Worm (Caenorhabditis elegans) whole organism, L4 larva: ENCODE results near the gene nhx-1.

Experiments
- F49E8.2 ChIP-seq: sonication (generic microtip); optimal IDR thresholded peaks from 2 replicates; lab custom pipeline; 2016; ENCODE audit warnings: missing compliant biosample characterization, mild to moderate bottlenecking, missing genetic modification characterization, borderline replicate concordance
- T20F7.1 ChIP-seq: fragments of 200-800 bp; sonication (Bioruptor generic); optimal IDR thresholded peaks from 2 replicates; lab custom pipeline; 2018; ENCODE audit warnings: mild to moderate bottlenecking, missing genetic modification characterization, missing compliant biosample characterization
- T26A8.4 ChIP-seq: fragments of 200-800 bp; sonication (Bioruptor generic); IDR thresholded peaks from 2 replicates; pipeline ENCODE4 v1.3.6; 2022; ENCODE audit warnings: missing genetic modification characterization, missing compliant biosample characterization
- Y105C5A.15 ChIP-seq: fragments of 200-800 bp; sonication (Bioruptor generic); IDR thresholded peaks from 2 replicates; pipeline ENCODE4 v1.3.6; 2022; ENCODE audit warnings: missing genetic modification characterization, missing compliant biosample characterization
- ZK546.5 ChIP-seq, 2 experiments: sonication (generic microtip); optimal IDR thresholded peaks; 2 replicates each; lab custom pipeline; 2017; ENCODE audit warnings: missing biosample characterization in 2 of 2, missing genetic modification characterization in 2 of 2
- aha-1 ChIP-seq: fragments of 150-350 bp; peaks from one replicate; lab custom pipeline; 2014; ENCODE audit warnings: missing biosample characterization, missing genetic modification characterization
- ama-1 ChIP-seq: fragments of 150-350 bp; optimal IDR thresholded peaks from 2 replicates; lab custom pipeline; 2014; ENCODE audit warnings: inconsistent platforms, mixed read lengths
- arid-1 ChIP-seq: fragments of 200-800 bp; sonication (Bioruptor generic); conservative IDR thresholded peaks from 2 replicates; pipeline ENCODE4 v1.3.6; 2022; ENCODE audit warnings: missing genetic modification reagents, missing genetic modification characterization, missing compliant biosample characterization
- ceh-20 ChIP-seq: fragments of 200-800 bp; sonication (Bioruptor generic); IDR thresholded peaks from 2 replicates; pipeline ENCODE4 v1.3.6; 2022; ENCODE audit warnings: missing genetic modification reagents, missing genetic modification characterization, missing compliant biosample characterization
- ceh-62 ChIP-seq: sonication (generic microtip); optimal IDR thresholded peaks from 2 replicates; lab custom pipeline; 2017; ENCODE audit warnings: missing biosample characterization, missing genetic modification characterization
- ceh-82 ChIP-seq: sonication (generic microtip); optimal IDR thresholded peaks from 2 replicates; lab custom pipeline; 2017; ENCODE audit warnings: missing biosample characterization, missing genetic modification characterization
- ctbp-1 ChIP-seq: fragments of 200-800 bp; sonication (Bioruptor generic); IDR thresholded peaks from 2 replicates; pipeline ENCODE4 v1.3.6; 2022; ENCODE audit warnings: missing genetic modification reagents, missing genetic modification characterization, missing compliant biosample characterization
- daf-12 ChIP-seq: fragments of 150-350 bp; optimal IDR thresholded peaks from 2 replicates; lab custom pipeline; 2014; ENCODE audit warnings: missing biosample characterization, missing genetic modification reagents, missing genetic modification characterization
- daf-16 ChIP-seq, 3 experiments: sonication (generic microtip); optimal IDR thresholded peaks; 2 replicates each; lab custom pipeline; 2016 to 2017; ENCODE audit warnings: missing genetic modification characterization in 3 of 3, missing genetic modification reagents in 3 of 3, mild to moderate bottlenecking in 2 of 3, missing compliant biosample characterization in 2 of 3, missing biosample characterization in 1 of 3, moderate library complexity in 1 of 3
- daf-19 ChIP-seq: fragments of 200-800 bp; sonication (Bioruptor generic); conservative IDR thresholded peaks from 2 replicates; pipeline ENCODE4 v1.3.6; 2022; ENCODE audit warnings: missing genetic modification characterization, missing compliant biosample characterization
- dmd-6 ChIP-seq: fragments of 200-800 bp; sonication (Bioruptor generic); IDR thresholded peaks from 2 replicates; pipeline ENCODE4 v1.3.6; 2022; ENCODE audit warnings: missing genetic modification reagents, missing genetic modification characterization, missing compliant biosample characterization
- dpl-1 ChIP-seq: fragments of 150-350 bp; optimal IDR thresholded peaks from 2 replicates; lab custom pipeline; 2014; ENCODE audit warnings: missing biosample characterization, missing genetic modification reagents, missing genetic modification characterization
- duxl-1 ChIP-seq: sonication (generic microtip); optimal IDR thresholded peaks from 2 replicates; lab custom pipeline; 2016; ENCODE audit warnings: mild to moderate bottlenecking, missing genetic modification characterization, moderate library complexity, missing compliant biosample characterization; ENCODE audit not compliant: poor library complexity
- egl-27 ChIP-seq: sonication (generic microtip); optimal IDR thresholded peaks from 3 replicates; lab custom pipeline; 2017; ENCODE audit warnings: missing biosample characterization, missing genetic modification reagents, missing genetic modification characterization
- fos-1 ChIP-seq: fragments of 150-350 bp; optimal IDR thresholded peaks from 2 replicates; lab custom pipeline; 2014; ENCODE audit warnings: missing biosample characterization, missing genetic modification characterization
- hif-1 ChIP-seq, 2 experiments: sonication (generic microtip); optimal IDR thresholded peaks; 2 replicates each; lab custom pipeline; 2016 to 2017; ENCODE audit warnings: missing compliant biosample characterization in 2 of 2, missing genetic modification characterization in 2 of 2, missing genetic modification reagents in 2 of 2, missing genotype in 2 of 2, mild to moderate bottlenecking in 1 of 2
- hmg-1.1 ChIP-seq: fragments of 200-800 bp; sonication (Bioruptor generic); IDR thresholded peaks from 2 replicates; pipeline ENCODE4 v1.3.6; 2022; ENCODE audit warnings: missing genetic modification reagents, missing genetic modification characterization, missing compliant biosample characterization
- jun-1 ChIP-seq: fragments of 150-350 bp; optimal IDR thresholded peaks from 2 replicates; lab custom pipeline; 2014; ENCODE audit warnings: missing biosample characterization, missing genetic modification reagents, missing genetic modification characterization
- lim-7 ChIP-seq: fragments of 200-800 bp; sonication (Bioruptor generic); IDR thresholded peaks from 2 replicates; pipeline ENCODE4 v1.3.6; 2022; ENCODE audit warnings: missing genetic modification characterization, missing compliant biosample characterization
- lin-15B ChIP-seq: fragments of 150-350 bp; sonication (generic microtip); optimal IDR thresholded peaks from 3 replicates; lab custom pipeline; 2014; ENCODE audit warnings: missing biosample characterization, missing genetic modification characterization
- lin-38 ChIP-seq: fragments of 200-800 bp; sonication (Bioruptor generic); IDR thresholded peaks from 2 replicates; pipeline ENCODE4 v1.3.6; 2022; ENCODE audit warnings: missing genetic modification reagents, missing genetic modification characterization, missing compliant biosample characterization
- lin-39 ChIP-seq: fragments of 150-350 bp; optimal IDR thresholded peaks from 2 replicates; lab custom pipeline; 2014; ENCODE audit warnings: missing biosample characterization, missing genetic modification reagents, missing genetic modification characterization
- madf-5 ChIP-seq, 2 experiments: fragments of 200-800 bp; sonication (Bioruptor generic); IDR thresholded peaks; 2 replicates each; pipeline ENCODE4 v1.3.6; 2022; ENCODE audit warnings: missing compliant biosample characterization in 2 of 2, missing genetic modification characterization in 2 of 2
- mep-1 ChIP-seq: fragments of 150-350 bp; sonication (generic microtip); optimal IDR thresholded peaks from 3 replicates; lab custom pipeline; 2014; ENCODE audit warnings: missing biosample characterization, missing genetic modification characterization
- mxl-2 ChIP-seq: fragments of 200-800 bp; sonication (Bioruptor generic); conservative IDR thresholded peaks from 2 replicates; pipeline ENCODE4 v1.3.6; 2022; ENCODE audit warnings: missing genetic modification reagents, missing genetic modification characterization, missing compliant biosample characterization
- mxl-3 ChIP-seq: fragments of 200-800 bp; sonication (Bioruptor generic); optimal IDR thresholded peaks from 2 replicates; lab custom pipeline; 2018; ENCODE audit warnings: mild to moderate bottlenecking, missing genetic modification characterization, missing compliant biosample characterization
- nhr-10 ChIP-seq: fragments of 150-350 bp; optimal IDR thresholded peaks from 2 replicates; lab custom pipeline; 2014; ENCODE audit warnings: missing biosample characterization, missing genetic modification characterization
- nhr-102 ChIP-seq: sonication (generic microtip); optimal IDR thresholded peaks from 2 replicates; lab custom pipeline; 2016; ENCODE audit warnings: mild to moderate bottlenecking, missing genetic modification characterization, moderate library complexity, missing compliant biosample characterization
- nhr-11 ChIP-seq: fragments of 150-350 bp; optimal IDR thresholded peaks from 2 replicates; lab custom pipeline; 2014; ENCODE audit warnings: missing biosample characterization, missing genetic modification characterization
- nhr-111 ChIP-seq: fragments of 200-800 bp; sonication (Bioruptor generic); optimal IDR thresholded peaks from 2 replicates; lab custom pipeline; 2018; ENCODE audit warnings: mild to moderate bottlenecking, missing genetic modification characterization, missing compliant biosample characterization
- nhr-6 ChIP-seq: fragments of 150-350 bp; optimal IDR thresholded peaks from 2 replicates; lab custom pipeline; 2014; ENCODE audit warnings: missing biosample characterization, missing genetic modification characterization
- nhr-76 ChIP-seq: fragments of 150-350 bp; optimal IDR thresholded peaks from 2 replicates; lab custom pipeline; 2014; ENCODE audit warnings: missing biosample characterization, missing genetic modification characterization
- nhr-77 ChIP-seq: fragments of 150-350 bp; optimal IDR thresholded peaks from 2 replicates; lab custom pipeline; 2014; ENCODE audit warnings: missing biosample characterization, missing genetic modification characterization
- pha-4 ChIP-seq, 2 experiments: fragments of 150-350 bp in 1 of 2; fragments of 200-800 bp in 1 of 2; sonication (Bioruptor generic) in 1 of 2; IDR thresholded peaks in 1 of 2; optimal IDR thresholded peaks in 1 of 2; 2 replicates each; pipeline versions ENCODE4 v1.3.6 to Lab custom; 2014 to 2022; ENCODE audit warnings: missing genetic modification characterization in 2 of 2, missing genetic modification reagents in 2 of 2, missing biosample characterization in 1 of 2, missing compliant biosample characterization in 1 of 2
- pqm-1 ChIP-seq: sonication (generic microtip); optimal IDR thresholded peaks from 2 replicates; lab custom pipeline; 2017; ENCODE audit warnings: missing biosample characterization, missing genetic modification characterization
- rbr-2 ChIP-seq: sonication (generic microtip); optimal IDR thresholded peaks from 2 replicates; lab custom pipeline; 2016; ENCODE audit warnings: missing genotype, missing genetic modification characterization, missing compliant biosample characterization
- set-16 ChIP-seq: fragments of 200-800 bp; sonication (Bioruptor generic); IDR thresholded peaks from 2 replicates; pipeline ENCODE4 v1.3.6; 2022; ENCODE audit warnings: missing genetic modification reagents, missing genetic modification characterization, missing compliant biosample characterization
- snpc-1.2 ChIP-seq: fragments of 200-800 bp; sonication (Bioruptor generic); IDR thresholded peaks from 2 replicates; pipeline ENCODE4 v1.3.6; 2022; ENCODE audit warnings: missing genetic modification reagents, missing genetic modification characterization, missing compliant biosample characterization
- spr-1 ChIP-seq: sonication (generic microtip); optimal IDR thresholded peaks from 2 replicates; lab custom pipeline; 2016; ENCODE audit warnings: mild to moderate bottlenecking, missing genetic modification characterization, missing compliant biosample characterization
- spr-3 ChIP-seq: fragments of 200-800 bp; sonication (Bioruptor generic); optimal IDR thresholded peaks from 2 replicates; lab custom pipeline; 2018; ENCODE audit warnings: mild to moderate bottlenecking, missing genetic modification characterization, missing compliant biosample characterization
- tag-97 ChIP-seq: fragments of 200-800 bp; sonication (Bioruptor generic); IDR thresholded peaks from 2 replicates; pipeline ENCODE4 v1.3.6; 2022; ENCODE audit warnings: missing genetic modification characterization, missing compliant biosample characterization
- unc-130 ChIP-seq: sonication (generic microtip); optimal IDR thresholded peaks from 2 replicates; lab custom pipeline; 2016; ENCODE audit warnings: missing genetic modification reagents, missing genetic modification characterization, missing compliant biosample characterization
- vab-7 ChIP-seq: fragments of 200-800 bp; sonication (Bioruptor generic); IDR thresholded peaks from 2 replicates; pipeline ENCODE4 v1.3.6; 2022; ENCODE audit warnings: missing genetic modification reagents, missing genetic modification characterization, missing compliant biosample characterization
- zag-1 ChIP-seq: fragments of 150-350 bp; optimal IDR thresholded peaks from 2 replicates; lab custom pipeline; 2014; ENCODE audit warnings: missing biosample characterization, missing genetic modification characterization
- zfp-2 ChIP-seq: sonication (generic microtip); optimal IDR thresholded peaks from 2 replicates; lab custom pipeline; 2016; ENCODE audit warnings: mild to moderate bottlenecking, missing genetic modification characterization, missing compliant biosample characterization
- zfp-3 ChIP-seq: fragments of 200-800 bp; sonication (Bioruptor generic); conservative IDR thresholded peaks from 2 replicates; pipeline ENCODE4 v1.3.6; 2022; ENCODE audit warnings: missing genetic modification reagents, missing genetic modification characterization, missing compliant biosample characterization

The nhx-1 gene

ce11 chrX:16040207-16040716 is 23.3 kb downstream of the nhx-1 start, which contains the start of gene B0395.3:
TSS of gene B0395.3 (minus strand) at chrX:16040257.
- TF ChIP-seq F49E8.2 (tag; lab: Kevin White, UChicago) (no peak), T20F7.1 (no peak), daf-19 (GFP tag; lab: Robert Waterston, UW) (no peak), madf-5 (GFP tag; IDR thresholded peaks at IDR 0.05; lab: Robert Waterston, UW) (no peak), nhr-76 (tag; lab: Kevin White, UChicago) (no peak), lin-15B (tag; lab: Kevin White, UChicago) (no peak), ceh-82 (tag; lab: Kevin White, UChicago) (no peak), lin-39 (tag; lab: Kevin White, UChicago) (no peak), dpl-1 (GFP tag; lab: Kevin White, UChicago) (no peak), zfp-2 (tag; lab: Kevin White, UChicago) (no peak), aha-1 (tag; lab: Kevin White, UChicago) (peak; percentile 23), unc-130 (GFP tag; lab: Kevin White, UChicago) (no peak), ZK546.5 (tag; optimal IDR thresholded peaks at IDR 0.05; lab: Kevin White, UChicago) (no peak), spr-3 (no peak), set-16 (GFP tag; lab: Robert Waterston, UW) (peak; percentile 40; the same call in 1 of the 2 replicates), rbr-2 (tag; lab: Kevin White, UChicago) (peak; percentile 32), jun-1 (no peak), hif-1 (tag; optimal IDR thresholded peaks at IDR 0.05; lab: Kevin White, UChicago) (peak in 1 of 2 experiments; percentile 20), Y105C5A.15 (GFP tag; lab: Robert Waterston, UW) (no peak), ama-1 (lab: Kevin White, UChicago) (no peak), fos-1 (no peak), hmg-1.1 (GFP tag; lab: Robert Waterston, UW) (peak; percentile 75), lim-7 (GFP tag; lab: Robert Waterston, UW) (0 out of 2 replicates have a peak, but pooled peaks have one; percentile 33), nhr-111 (GFP tag; lab: Kevin White, UChicago) (no peak), zag-1 (no peak), nhr-102 (tag; lab: Kevin White, UChicago) (no peak), nhr-10 (tag; lab: Kevin White, UChicago) (no peak), T26A8.4 (no peak; the same call in 1 of the 2 replicates), duxl-1 (no peak), lin-38 (GFP tag; lab: Robert Waterston, UW) (no peak), pqm-1 (tag; lab: Kevin White, UChicago) (no peak), mep-1 (tag; lab: Kevin White, UChicago) (peak; percentile 69), zfp-3 (GFP tag; lab: Robert Waterston, UW) (no peak), arid-1 (GFP tag; lab: Robert Waterston, UW) (no peak), mxl-2 (no peak), ctbp-1 (GFP tag; lab: Robert Waterston, UW) (peak; percentile 44; the same call in 1 of the 2 replicates), ceh-62 (tag; lab: Kevin White, UChicago) (no peak), nhr-11 (peak; percentile 58), dmd-6 (peak; percentile 75), egl-27 (tag; lab: Kevin White, UChicago) (no peak), daf-12 (no peak), spr-1 (no peak), nhr-77 (tag; lab: Kevin White, UChicago) (no peak), tag-97 (GFP tag; lab: Robert Waterston, UW) (no peak), pha-4 (GFP tag; IDR thresholded peaks at IDR 0.05; lab: Robert Waterston, UW) (peak; percentile 36; the same call in 1 of the 2 replicates), pha-4 (tag; optimal IDR thresholded peaks at IDR 0.05; lab: Kevin White, UChicago) (no peak), mxl-3 (peak; percentile 59), snpc-1.2 (GFP tag; lab: Robert Waterston, UW) (no peak), daf-16 (GFP tag; optimal IDR thresholded peaks at IDR 0.05; lab: Kevin White, UChicago) (peak in 1 of 2 experiments; percentile 66), daf-16 (tag; optimal IDR thresholded peaks at IDR 0.05; lab: Kevin White, UChicago) (peak; percentile 67), ceh-20 (GFP tag; lab: Robert Waterston, UW) (no peak), vab-7 (GFP tag; lab: Robert Waterston, UW) (0 out of 2 replicates have a peak, but pooled peaks have one; percentile 29), nhr-6 (tag; lab: Kevin White, UChicago) (peak; percentile 8)
